Fruit fly (Drosophila melanogaster) whole organism, wandering third instar larva: ENCODE measurements around the gene ric8a.

Experiments
- Abd-B ChIP-seq: fragments of >200 bp; optimal IDR thresholded peaks from 2 replicates; lab custom pipeline; 2017; ENCODE audit warnings: missing biosample characterization, missing genetic modification characterization
- CG9705 ChIP-seq: fragments of 200-800 bp; sonication (Bioruptor generic); optimal IDR thresholded peaks from 2 replicates; lab custom pipeline; 2018; ENCODE audit warnings: missing biosample characterization, mild to moderate bottlenecking, missing genetic modification characterization
- CrebA ChIP-seq: fragments of 200-800 bp; sonication (Bioruptor generic); optimal IDR thresholded peaks from 2 replicates; lab custom pipeline; 2016; ENCODE audit warnings: missing biosample characterization, mild to moderate bottlenecking, missing genetic modification characterization, borderline replicate concordance
- Dfd ChIP-seq: fragments of >200 bp; optimal IDR thresholded peaks from 2 replicates; lab custom pipeline; 2017; ENCODE audit warnings: missing biosample characterization, missing genetic modification characterization
- Dif ChIP-seq: fragments of 200-275, 200-300 bp; sonication (Bioruptor generic); optimal IDR thresholded peaks from 2 replicates; lab custom pipeline; 2018; ENCODE audit warnings: missing biosample characterization, missing genetic modification characterization; ENCODE audit not compliant: partially characterized antibody
- HLH106 ChIP-seq: fragments of 200-800 bp; optimal IDR thresholded peaks from 3 replicates; lab custom pipeline; 2019; ENCODE audit warnings: missing biosample characterization, mild to moderate bottlenecking, missing genetic modification characterization, moderate library complexity
- Hnf4 ChIP-seq: fragments of 200-800 bp; sonication (Bioruptor generic); optimal IDR thresholded peaks from 2 replicates; lab custom pipeline; 2016; ENCODE audit warnings: missing biosample characterization, mild to moderate bottlenecking, missing genetic modification characterization
- Hr78 ChIP-seq: fragments of >200 bp; optimal IDR thresholded peaks from 2 replicates; lab custom pipeline; 2017; ENCODE audit warnings: missing biosample characterization, missing genetic modification characterization
- Hr83 ChIP-seq: fragments of 200-300 bp; sonication (Bioruptor generic); optimal IDR thresholded peaks from 2 replicates; lab custom pipeline; 2016; ENCODE audit warnings: missing biosample characterization, mild to moderate bottlenecking, missing genetic modification characterization, moderate library complexity; ENCODE audit not compliant: poor library complexity, severe bottlenecking
- Jra ChIP-seq: sonication (Bioruptor generic); optimal IDR thresholded peaks from 2 replicates; lab custom pipeline; 2016; ENCODE audit warnings: missing biosample characterization, missing genetic modification characterization
- Mio ChIP-seq: sonication (Bioruptor generic); optimal IDR thresholded peaks from 2 replicates; lab custom pipeline; 2016; ENCODE audit warnings: missing biosample characterization, missing genetic modification characterization
- N ChIP-seq: fragments of >200 bp; optimal IDR thresholded peaks from 2 replicates; lab custom pipeline; 2018; ENCODE audit warnings: missing biosample characterization, missing external identifiers, missing genetic modification characterization
- Rel ChIP-seq, 2 experiments: fragments of 200-800 bp; sonication (Bioruptor generic) in 1 of 2; optimal IDR thresholded peaks; 2 replicates in 1 of 2; 3 replicates in 1 of 2; lab custom pipeline; 2016 to 2019; ENCODE audit warnings: mild to moderate bottlenecking in 2 of 2, missing biosample characterization in 2 of 2, missing genetic modification characterization in 2 of 2, moderate library complexity in 1 of 2
- Vsx2 ChIP-seq: fragments of 200-300, 225-300 bp; sonication (Bioruptor generic); optimal IDR thresholded peaks from 2 replicates; lab custom pipeline; 2018; ENCODE audit warnings: missing biosample characterization, missing genetic modification characterization; ENCODE audit not compliant: partially characterized antibody
- br ChIP-seq: fragments of 200-800 bp; sonication (Bioruptor generic); optimal IDR thresholded peaks from 2 replicates; lab custom pipeline; 2016; ENCODE audit warnings: missing biosample characterization, missing genetic modification characterization
- brk ChIP-seq: fragments of 200-800 bp; sonication (Bioruptor generic); optimal IDR thresholded peaks from 2 replicates; lab custom pipeline; 2016; ENCODE audit warnings: missing biosample characterization, mild to moderate bottlenecking, missing genetic modification characterization
- dl ChIP-seq, 2 experiments: fragments of 175-275, 200-275 bp in 1 of 2; fragments of 200-275 bp in 1 of 2; sonication (Bioruptor generic); optimal IDR thresholded peaks; lab custom pipeline; 2018; ENCODE audit warnings: mild to moderate bottlenecking in 2 of 2, missing biosample characterization in 2 of 2, missing genetic modification characterization in 2 of 2, moderate library complexity in 2 of 2; ENCODE audit not compliant: partially characterized antibody in 2 of 2, insufficient read depth in 1 of 2
- dsf ChIP-seq: sonication (Bioruptor generic); optimal IDR thresholded peaks from 2 replicates; lab custom pipeline; 2016; ENCODE audit warnings: missing biosample characterization, missing genetic modification characterization, borderline replicate concordance
- ey ChIP-seq: fragments of 200-800 bp; sonication (Bioruptor generic); optimal IDR thresholded peaks from 2 replicates; lab custom pipeline; 2016; ENCODE audit warnings: missing biosample characterization, missing genetic modification characterization
- foxo ChIP-seq, 2 experiments: fragments of 200-800 bp; sonication (Bioruptor generic); optimal IDR thresholded peaks; 2 replicates in 1 of 2; 3 replicates in 1 of 2; lab custom pipeline; 2016 to 2017; ENCODE audit warnings: missing biosample characterization in 2 of 2, missing genetic modification characterization in 2 of 2
- fru ChIP-seq: fragments of 200-800 bp; sonication (Bioruptor generic); optimal IDR thresholded peaks from 3 replicates; lab custom pipeline; 2016; ENCODE audit warnings: missing biosample characterization, mild to moderate bottlenecking, missing genetic modification characterization
- h ChIP-seq: fragments of 200-800 bp; sonication (Bioruptor generic); optimal IDR thresholded peaks from 3 replicates; lab custom pipeline; 2016; ENCODE audit warnings: missing biosample characterization, mild to moderate bottlenecking, missing genetic modification characterization
- jim ChIP-seq: fragments of 175-275, 200-325 bp; sonication (Bioruptor generic); optimal IDR thresholded peaks from 2 replicates; lab custom pipeline; 2016; ENCODE audit warnings: missing biosample characterization, mild to moderate bottlenecking, missing genetic modification characterization
- lola ChIP-seq: fragments of >200 bp; optimal IDR thresholded peaks from 2 replicates; lab custom pipeline; 2017; ENCODE audit warnings: missing biosample characterization, missing genetic modification characterization
- rgr ChIP-seq: fragments of 200-800 bp; sonication (Bioruptor generic); optimal IDR thresholded peaks from 3 replicates; lab custom pipeline; 2016; ENCODE audit warnings: missing biosample characterization, mild to moderate bottlenecking, missing genetic modification characterization
- sage ChIP-seq: fragments of 200-800 bp; sonication (Bioruptor generic); optimal IDR thresholded peaks from 2 replicates; lab custom pipeline; 2016; ENCODE audit warnings: missing biosample characterization, mild to moderate bottlenecking, missing genetic modification characterization
- tai ChIP-seq: sonication (Bioruptor generic); optimal IDR thresholded peaks from 2 replicates; lab custom pipeline; 2016; ENCODE audit warnings: missing biosample characterization, missing genetic modification characterization
- usp ChIP-seq: fragments of >200 bp; optimal IDR thresholded peaks from 2 replicates; lab custom pipeline; 2017; ENCODE audit warnings: missing biosample characterization, missing genetic modification characterization
- woc ChIP-seq: sonication (Bioruptor generic); optimal IDR thresholded peaks from 2 replicates; lab custom pipeline; 2016; ENCODE audit warnings: missing biosample characterization, mild to moderate bottlenecking, missing genetic modification characterization

Gene ric8a

DNA sequence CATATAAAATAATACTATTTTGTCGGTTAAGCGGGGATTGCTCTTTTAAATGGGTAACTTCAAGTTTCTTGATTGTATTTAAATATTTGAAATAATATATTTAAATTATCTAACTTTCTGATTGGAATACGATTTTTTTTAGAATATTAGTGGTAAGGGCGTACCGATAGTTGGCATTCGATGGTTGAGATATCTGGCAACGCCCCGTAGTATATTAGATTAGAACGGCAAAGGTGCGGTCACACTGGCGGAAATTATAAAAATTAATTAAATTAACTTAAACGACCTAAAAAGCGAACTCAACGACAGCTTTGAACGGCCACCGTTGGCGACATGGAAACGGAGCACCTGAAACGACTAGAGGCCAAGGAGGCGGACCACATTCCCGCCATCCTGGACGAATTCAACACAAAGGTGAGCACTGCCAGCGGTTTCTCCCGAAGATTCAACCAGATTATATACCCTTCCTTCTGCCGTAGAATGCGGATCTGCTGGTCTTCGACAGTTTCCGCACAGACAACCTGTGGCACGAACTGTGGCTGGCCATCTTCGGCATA is at the start of gene ric8a:
TSS of gene ric8a (plus strand) at position 205 of the 557 bp plus-strand sequence.
- no peak for TF ChIP-seq Jra (GFP tag; lab: Kevin White, UChicago)
- TF ChIP-seq foxo (GFP tag; optimal IDR thresholded peaks at IDR 0.05; lab: Kevin White, UChicago), result no peak
- TF ChIP-seq h (GFP tag; lab: Kevin White, UChicago), result peak; percentile 8
- peak; percentile 27 for TF ChIP-seq rgr (GFP tag; lab: Kevin White, UChicago)
- peak; percentile 30 for TF ChIP-seq HLH106 (tag; lab: Kevin White, UChicago)
- peak; percentile 15 for TF ChIP-seq Hr83
- TF ChIP-seq woc (GFP tag; lab: Kevin White, UChicago), result peak; percentile 7
- TF ChIP-seq, all 38 proteins: peak for 5

DNA sequence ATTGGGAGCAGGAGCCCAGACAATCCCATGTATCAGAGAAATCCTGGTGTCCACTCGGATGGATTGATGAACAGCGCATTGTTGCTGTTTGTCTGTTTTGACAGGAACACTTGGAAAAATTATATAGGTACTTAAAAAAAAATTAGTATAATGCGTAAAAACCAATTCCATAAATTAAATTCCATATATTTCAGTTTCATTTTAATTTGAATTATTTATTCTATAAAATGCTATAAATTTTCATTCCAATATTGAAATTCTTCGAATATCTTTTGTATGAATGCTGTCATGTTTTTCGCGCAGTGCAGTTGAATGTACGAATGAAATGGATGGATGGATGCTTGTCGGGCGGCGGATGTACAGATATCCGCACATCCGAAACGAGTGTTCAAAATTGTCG is 45.2 kb upstream of the ric8a start, which contains the start of gene SmydA-9:
TSS of gene SmydA-9 (minus strand) at position 101 of the 400 bp plus-strand sequence.
- TF ChIP-seq usp (GFP tag; lab: Kevin White, UChicago) (no peak), woc (GFP tag; lab: Kevin White, UChicago) (no peak), Vsx2 (GFP tag; lab: Kevin White, UChicago) (no peak), dl (GFP tag; optimal IDR thresholded peaks at IDR 0.05; lab: Kevin White, UChicago; ENCODE audit: insufficient read depth in 1 of 2, partially characterized antibody in 2 of 2) (no peak), ey (GFP tag; lab: Kevin White, UChicago) (no peak), HLH106 (tag; lab: Kevin White, UChicago) (peak; percentile 48), h (GFP tag; lab: Kevin White, UChicago) (peak; percentile 7), foxo (GFP tag; optimal IDR thresholded peaks at IDR 0.05; lab: Kevin White, UChicago) (no peak)

DNA sequence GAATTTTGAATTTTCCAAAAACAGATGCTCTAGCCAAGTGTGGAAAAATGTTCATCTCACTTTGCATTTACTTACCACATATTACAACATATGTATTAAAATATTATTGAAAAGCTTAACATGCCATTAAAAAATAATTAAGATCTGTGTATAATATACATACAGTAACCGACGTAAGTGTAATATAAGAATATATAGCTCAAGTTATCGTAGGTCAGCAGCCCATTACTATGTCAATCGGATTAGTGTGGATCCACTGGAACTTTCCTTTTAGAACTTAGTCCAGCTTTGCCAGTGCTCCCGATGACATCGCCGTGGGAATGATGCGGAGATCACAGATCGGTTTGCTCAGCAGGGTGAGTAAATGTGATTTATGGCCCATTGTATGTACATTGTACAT is 41.4 kb upstream of the ric8a start, which contains the start of gene Obp8a:
TSS of gene Obp8a (plus strand) at position 301 of the 400 bp plus-strand sequence.
- TF ChIP-seq CG9705 (GFP tag; lab: Kevin White, UChicago) (no peak), Hr78 (GFP tag; lab: Kevin White, UChicago) (no peak), N (no peak), dl (GFP tag; optimal IDR thresholded peaks at IDR 0.05; lab: Kevin White, UChicago; ENCODE audit: insufficient read depth in 1 of 2, partially characterized antibody in 2 of 2) (no peak)
- TF ChIP-seq, all 38 proteins: peak for 0

DNA sequence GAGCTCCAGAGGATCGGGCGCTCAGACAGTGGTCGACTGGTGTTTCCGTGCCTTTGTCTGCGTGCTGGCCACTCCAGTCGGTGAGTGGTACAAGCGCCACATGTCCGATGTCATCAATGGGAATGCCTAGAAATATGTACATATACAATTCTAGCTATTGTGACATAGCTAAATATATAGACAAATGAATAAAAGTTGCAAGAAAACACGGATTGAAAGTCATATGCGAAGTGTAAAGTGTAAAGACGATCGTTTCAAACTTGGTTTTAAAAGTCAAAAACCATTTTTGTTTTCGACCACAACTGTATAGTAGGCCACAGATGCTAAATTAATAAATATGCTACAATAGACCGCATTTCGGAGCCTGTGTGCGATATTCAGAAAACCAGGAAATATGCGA is 40.5 kb upstream of the ric8a start, which contains the start of gene CG15368:
TSS of gene CG15368 (plus strand) at position 301 of the 400 bp plus-strand sequence.
- TF ChIP-seq Rel (GFP tag; optimal IDR thresholded peaks at IDR 0.05; lab: Kevin White, UChicago), result no peak
- no peak for TF ChIP-seq Rel (tag; optimal IDR thresholded peaks at IDR 0.05; lab: Kevin White, UChicago)
- no peak for TF ChIP-seq jim (GFP tag; lab: Kevin White, UChicago)
- TF ChIP-seq N, result no peak
- TF ChIP-seq CG9705 (GFP tag; lab: Kevin White, UChicago), result no peak
- no peak for TF ChIP-seq Jra (GFP tag; lab: Kevin White, UChicago)
- no peak for TF ChIP-seq sage (GFP tag; lab: Kevin White, UChicago)
- TF ChIP-seq Abd-B (GFP tag; lab: Kevin White, UChicago), result no peak
- no peak for TF ChIP-seq Dfd
- no peak for TF ChIP-seq brk (GFP tag; lab: Kevin White, UChicago)
- TF ChIP-seq lola (GFP tag; lab: Kevin White, UChicago), result no peak
- no peak for TF ChIP-seq woc (GFP tag; lab: Kevin White, UChicago)
- no peak for TF ChIP-seq br
- TF ChIP-seq, all 38 proteins: peak for 0

DNA sequence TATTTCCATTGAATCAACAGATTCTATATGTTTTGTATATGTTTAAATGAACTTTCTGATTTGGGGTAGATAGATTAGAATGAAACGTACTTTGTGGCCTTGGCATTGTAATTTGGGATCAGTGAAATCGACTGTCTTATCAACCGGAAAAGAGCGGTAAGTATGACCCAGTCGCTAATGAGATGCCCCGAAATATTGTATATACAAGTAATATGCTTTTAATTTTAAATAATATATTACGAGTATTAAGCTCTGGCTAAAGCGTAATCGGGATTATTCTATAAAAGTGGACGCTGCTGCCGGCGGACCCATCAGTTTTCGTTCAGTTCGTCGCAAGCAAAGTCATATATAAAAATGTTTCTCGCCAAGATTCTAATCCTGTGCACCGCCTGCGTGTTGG is 39.4 kb upstream of the ric8a start, which contains the start of gene CG15369:
TSS of gene CG15369 (plus strand) at position 301 of the 400 bp plus-strand sequence.
- TF ChIP-seq CrebA, result no peak
- no peak for TF ChIP-seq lola (GFP tag; lab: Kevin White, UChicago)
- TF ChIP-seq dsf (GFP tag; lab: Kevin White, UChicago), result no peak
- TF ChIP-seq Abd-B (GFP tag; lab: Kevin White, UChicago), result no peak
- no peak for TF ChIP-seq ey (GFP tag; lab: Kevin White, UChicago)
- TF ChIP-seq dl (GFP tag; optimal IDR thresholded peaks at IDR 0.05; lab: Kevin White, UChicago; ENCODE audit: insufficient read depth in 1 of 2, partially characterized antibody in 2 of 2), result no peak
- TF ChIP-seq Dif, result no peak
- no peak for TF ChIP-seq Mio (GFP tag; lab: Kevin White, UChicago)
- TF ChIP-seq Hnf4, result no peak
- TF ChIP-seq HLH106 (tag; lab: Kevin White, UChicago), result no peak
- no peak for TF ChIP-seq CG9705 (GFP tag; lab: Kevin White, UChicago)
- no peak for TF ChIP-seq Hr78 (GFP tag; lab: Kevin White, UChicago)
- TF ChIP-seq fru, result no peak
- TF ChIP-seq Rel (GFP tag; optimal IDR thresholded peaks at IDR 0.05; lab: Kevin White, UChicago), result no peak
- TF ChIP-seq Rel (tag; optimal IDR thresholded peaks at IDR 0.05; lab: Kevin White, UChicago), result no peak
- TF ChIP-seq tai (GFP tag; lab: Kevin White, UChicago), result no peak
- TF ChIP-seq usp (GFP tag; lab: Kevin White, UChicago), result no peak
- TF ChIP-seq Dfd, result no peak
- no peak for TF ChIP-seq br
